Worm (Caenorhabditis elegans): ENCODE data around the gene sru-19.

DNA sequence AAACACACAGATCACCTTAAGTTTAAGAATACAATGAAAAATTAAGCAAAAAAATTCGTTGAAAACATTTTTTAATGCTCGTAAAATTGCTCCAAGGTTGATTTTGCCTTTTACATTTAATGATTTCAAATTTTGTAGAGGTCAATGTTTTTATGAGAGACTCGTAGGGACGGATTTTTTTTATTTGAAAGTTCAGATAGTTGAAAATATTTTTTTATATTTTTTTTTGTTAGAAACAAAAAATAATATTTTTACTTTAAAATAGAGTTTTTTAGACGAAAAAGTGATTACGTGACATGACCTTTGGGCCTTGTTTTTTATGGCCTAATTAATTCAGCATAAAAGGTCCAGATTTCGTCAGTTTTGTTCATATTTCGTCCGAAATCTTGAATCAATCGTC is 43.6 kb upstream of the sru-19 start, which contains the start of gene smz-1:
- TF ChIP-seq tbx-7 (tag; optimal IDR thresholded peaks at IDR 0.05): no peak
- no peak for TF ChIP-seq dmd-4 (tag; optimal IDR thresholded peaks at IDR 0.05; ENCODE audit: borderline replicate concordance)
- no peak for TF ChIP-seq ama-1 (optimal IDR thresholded peaks at IDR 0.05)
- TF ChIP-seq K02D7.2 (tag; optimal IDR thresholded peaks at IDR 0.05): no peak
- no peak for TF ChIP-seq madf-2 (tag; optimal IDR thresholded peaks at IDR 0.05)
- no peak for TF ChIP-seq che-1 (tag; optimal IDR thresholded peaks at IDR 0.05)
- no peak for TF ChIP-seq nhr-11 (tag; optimal IDR thresholded peaks at IDR 0.05)
- no peak for TF ChIP-seq rnt-1 (tag; optimal IDR thresholded peaks at IDR 0.05)
- no peak for TF ChIP-seq pag-3 (tag; optimal IDR thresholded peaks at IDR 0.05; ENCODE audit: borderline replicate concordance)
- no peak for TF ChIP-seq unc-42 (tag; optimal IDR thresholded peaks at IDR 0.05)
- TF ChIP-seq tbx-2 (tag; optimal IDR thresholded peaks at IDR 0.05): no peak
- no peak for TF ChIP-seq lin-11 (tag; optimal IDR thresholded peaks at IDR 0.05)
- no peak for TF ChIP-seq nfya-1 (tag; optimal IDR thresholded peaks at IDR 0.05)
- TF ChIP-seq pqm-1 (tag; optimal IDR thresholded peaks at IDR 0.05): no peak
